Worm (Caenorhabditis elegans) whole organism, late embryonic: ENCODE results near the gene Y49E10.16.

Experiments used
- K09A11.1 ChIP-seq: sonication (generic microtip); optimal IDR thresholded peaks from 2 replicates; lab custom pipeline; 2017; ENCODE audit warnings: antibody characterized with exemption, mild to moderate bottlenecking, missing genetic modification characterization, missing compliant biosample characterization; ENCODE audit not compliant: insufficient read depth
- T23F11.4 ChIP-seq: fragments of 200-800 bp; sonication (Bioruptor generic); optimal IDR thresholded peaks from 2 replicates; lab custom pipeline; 2018; ENCODE audit warnings: mild to moderate bottlenecking, missing genetic modification characterization, missing compliant biosample characterization
- ahr-1 ChIP-seq: sonication (generic microtip); optimal IDR thresholded peaks from 2 replicates; lab custom pipeline; 2016; ENCODE audit warnings: missing genetic modification characterization, missing compliant biosample characterization
- ceh-18 ChIP-seq: sonication (generic microtip); optimal IDR thresholded peaks from 2 replicates; lab custom pipeline; 2016; ENCODE audit warnings: missing genetic modification characterization, missing compliant biosample characterization
- ceh-19 ChIP-seq: fragments of 200-800 bp; sonication (Bioruptor generic); optimal IDR thresholded peaks from 2 replicates; lab custom pipeline; 2018; ENCODE audit warnings: mild to moderate bottlenecking, missing genetic modification characterization, missing compliant biosample characterization
- ceh-22 ChIP-seq: sonication (generic microtip); optimal IDR thresholded peaks from 2 replicates; lab custom pipeline; 2017; ENCODE audit warnings: missing biosample characterization, missing genetic modification characterization
- ceh-31 ChIP-seq: sonication (generic microtip); optimal IDR thresholded peaks from 2 replicates; lab custom pipeline; 2016; ENCODE audit warnings: missing genetic modification characterization, missing compliant biosample characterization
- ceh-34 ChIP-seq: sonication (generic microtip); optimal IDR thresholded peaks from 2 replicates; lab custom pipeline; 2016; ENCODE audit warnings: mild to moderate bottlenecking, missing genetic modification characterization, missing compliant biosample characterization
- ceh-45 ChIP-seq: fragments of 200-800 bp; sonication (Bioruptor generic); IDR thresholded peaks from 2 replicates; pipeline ENCODE4 v1.3.6; 2022; ENCODE audit warnings: missing genetic modification reagents, missing genetic modification characterization, missing compliant biosample characterization
- ceh-48 ChIP-seq: sonication (generic microtip); optimal IDR thresholded peaks from 2 replicates; lab custom pipeline; 2016; ENCODE audit warnings: missing genetic modification characterization, inconsistent platforms, missing compliant biosample characterization
- elt-2 ChIP-seq: sonication (generic microtip); optimal IDR thresholded peaks from 2 replicates; lab custom pipeline; 2016; ENCODE audit warnings: missing genetic modification reagents, missing genetic modification characterization, missing compliant biosample characterization
- elt-4 ChIP-seq: sonication (generic microtip); optimal IDR thresholded peaks from 2 replicates; lab custom pipeline; 2016; ENCODE audit warnings: missing genetic modification characterization, missing compliant biosample characterization
- ets-4 ChIP-seq: sonication (generic microtip); optimal IDR thresholded peaks from 2 replicates; lab custom pipeline; 2016; ENCODE audit warnings: missing genetic modification characterization, missing compliant biosample characterization
- fax-1 ChIP-seq: sonication (generic microtip); optimal IDR thresholded peaks from 2 replicates; lab custom pipeline; 2016; ENCODE audit warnings: missing genotype, missing genetic modification characterization, missing compliant biosample characterization
- fkh-6 ChIP-seq: sonication (generic microtip); optimal IDR thresholded peaks from 2 replicates; lab custom pipeline; 2016; ENCODE audit warnings: missing genetic modification characterization, missing compliant biosample characterization
- gmeb-2 ChIP-seq: sonication (generic microtip); optimal IDR thresholded peaks from 2 replicates; lab custom pipeline; 2016; ENCODE audit warnings: missing genetic modification characterization, inconsistent platforms, missing compliant biosample characterization
- hlh-15 ChIP-seq: sonication (generic microtip); optimal IDR thresholded peaks from 2 replicates; lab custom pipeline; 2016; ENCODE audit warnings: missing genetic modification characterization, missing compliant biosample characterization
- hlh-30 ChIP-seq: sonication (generic microtip); optimal IDR thresholded peaks from 2 replicates; lab custom pipeline; 2017; ENCODE audit warnings: antibody characterized with exemption, missing genetic modification characterization, missing compliant biosample characterization; ENCODE audit not compliant: insufficient read depth
- lim-6 ChIP-seq: sonication (generic microtip); optimal IDR thresholded peaks from 2 replicates; lab custom pipeline; 2016; ENCODE audit warnings: missing genetic modification characterization, missing compliant biosample characterization
- lin-11 ChIP-seq: fragments of 200-800 bp; sonication (Bioruptor generic); optimal IDR thresholded peaks from 2 replicates; lab custom pipeline; 2018; ENCODE audit warnings: mild to moderate bottlenecking, missing genetic modification characterization, missing compliant biosample characterization
- nfya-1 ChIP-seq: sonication (generic microtip); optimal IDR thresholded peaks from 2 replicates; lab custom pipeline; 2017; ENCODE audit warnings: missing genetic modification characterization, mild to moderate bottlenecking, missing compliant biosample characterization, antibody characterized with exemption, moderate library complexity
- nhr-11 ChIP-seq: fragments of 150-350 bp; optimal IDR thresholded peaks from 2 replicates; lab custom pipeline; 2014; ENCODE audit warnings: missing biosample characterization, missing genetic modification characterization
- npax-4 ChIP-seq: sonication (generic microtip); optimal IDR thresholded peaks from 2 replicates; lab custom pipeline; 2016; ENCODE audit warnings: missing genetic modification characterization, missing compliant biosample characterization
- pax-1 ChIP-seq: fragments of 150-350 bp; optimal IDR thresholded peaks from 2 replicates; lab custom pipeline; 2014; ENCODE audit warnings: missing biosample characterization, missing genetic modification characterization
- pha-2 ChIP-seq: sonication (generic microtip); optimal IDR thresholded peaks from 2 replicates; lab custom pipeline; 2017; ENCODE audit warnings: mild to moderate bottlenecking, missing genetic modification characterization, missing compliant biosample characterization
- pha-4 ChIP-seq: fragments of 150-350 bp; optimal IDR thresholded peaks from 2 replicates; lab custom pipeline; 2018; ENCODE audit warnings: missing biosample characterization, missing genetic modification reagents, missing genetic modification characterization
- rnt-1 ChIP-seq: sonication (generic microtip); optimal IDR thresholded peaks from 2 replicates; lab custom pipeline; 2016; ENCODE audit warnings: missing genetic modification characterization, missing compliant biosample characterization
- syd-9 ChIP-seq: sonication (generic microtip); optimal IDR thresholded peaks from 2 replicates; lab custom pipeline; 2016; ENCODE audit warnings: mild to moderate bottlenecking, missing genetic modification characterization, moderate library complexity, missing compliant biosample characterization
- tbx-2 ChIP-seq: sonication (generic microtip); optimal IDR thresholded peaks from 2 replicates; lab custom pipeline; 2016; ENCODE audit warnings: missing genetic modification characterization, missing compliant biosample characterization
- unc-42 ChIP-seq: sonication (generic microtip); optimal IDR thresholded peaks from 2 replicates; lab custom pipeline; 2016; ENCODE audit warnings: missing genotype, missing genetic modification characterization, missing compliant biosample characterization
- unc-55 ChIP-seq: sonication (generic microtip); optimal IDR thresholded peaks from 2 replicates; lab custom pipeline; 2017; ENCODE audit warnings: missing biosample characterization, missing genetic modification reagents, missing genetic modification characterization
- unc-86 ChIP-seq: sonication (generic microtip); optimal IDR thresholded peaks from 2 replicates; lab custom pipeline; 2016; ENCODE audit warnings: missing genetic modification characterization, missing compliant biosample characterization
- zip-5 ChIP-seq: sonication (generic microtip); optimal IDR thresholded peaks from 2 replicates; lab custom pipeline; 2016; ENCODE audit warnings: missing genetic modification characterization, missing compliant biosample characterization
- ztf-16 ChIP-seq: sonication (generic microtip); optimal IDR thresholded peaks from 2 replicates; lab custom pipeline; 2017; ENCODE audit warnings: missing genetic modification characterization, missing compliant biosample characterization

The Y49E10.16 gene

DNA sequence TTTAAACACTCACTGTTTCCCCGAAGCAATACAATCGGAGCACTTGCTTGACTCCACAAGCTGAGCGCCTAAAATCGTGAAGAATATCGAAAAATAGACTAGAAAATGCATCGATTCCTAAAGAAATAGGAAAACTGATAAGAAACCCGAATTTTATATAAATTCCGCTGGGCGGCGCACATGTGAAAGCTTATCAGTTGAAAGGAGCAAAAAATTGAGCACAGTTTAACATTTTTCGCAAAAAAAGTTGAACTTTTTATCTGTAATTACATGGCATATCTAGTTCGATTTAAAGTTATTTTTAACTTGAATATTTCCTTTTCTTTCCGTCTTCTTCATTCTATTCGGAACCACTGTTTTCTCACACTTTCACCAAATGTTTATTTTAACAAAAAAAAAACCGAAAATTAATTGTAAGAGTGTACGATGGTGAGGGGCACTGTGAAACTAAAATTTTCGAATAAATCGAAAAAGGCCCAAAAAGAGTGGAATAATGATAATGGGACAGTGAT lies 15.7 kb downstream of the Y49E10.16 start, which contains the start of gene Y49E10.18:
Gene Y49E10.18 (minus strand): TSS at position 116 of the 512 bp plus-strand sequence.
- TF ChIP-seq ceh-18 (tag; lab: Kevin White, UChicago) (no peak), lim-6 (no peak), tbx-2 (no peak), hlh-30 (tag; lab: Kevin White, UChicago) (no peak), pax-1 (tag; lab: Kevin White, UChicago) (no peak), syd-9 (tag; lab: Kevin White, UChicago) (no peak), elt-4 (no peak), gmeb-2 (no peak)

DNA sequence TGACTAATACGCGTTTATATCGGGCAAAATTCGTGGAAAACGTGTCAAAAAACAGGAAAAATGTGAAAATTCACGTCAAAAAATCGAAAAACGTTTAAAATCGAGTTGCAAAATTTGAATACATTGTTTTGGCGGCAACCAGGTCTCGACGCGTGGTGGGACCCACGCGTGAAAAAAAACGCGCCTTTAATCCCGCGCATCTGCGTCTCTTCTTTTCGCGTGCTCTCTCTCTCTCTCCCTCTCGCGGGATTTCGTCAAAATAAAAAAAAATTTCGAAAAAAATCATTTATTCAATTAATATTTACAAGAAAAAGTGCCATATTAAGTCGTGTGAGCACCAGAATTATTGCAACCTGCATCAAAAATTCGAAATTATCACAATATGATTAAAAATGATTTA lies 23.0 kb downstream of the Y49E10.16 start, which contains the start of gene ani-1:
Gene ani-1 (minus strand): TSS at position 61 of the 400 bp plus-strand sequence.
- TF ChIP-seq ceh-45 (GFP tag; lab: Robert Waterston, UW) (no peak), rnt-1 (tag; lab: Kevin White, UChicago) (no peak), lim-6 (no peak), ahr-1 (tag; lab: Kevin White, UChicago) (no peak), nfya-1 (tag; lab: Kevin White, UChicago) (peak; percentile 38), elt-2 (no peak), ceh-31 (tag; lab: Kevin White, UChicago) (peak; percentile 42), nhr-11 (no peak), pha-2 (tag; lab: Kevin White, UChicago) (no peak), ets-4 (tag; lab: Kevin White, UChicago) (no peak), ceh-48 (no peak), fax-1 (tag; lab: Kevin White, UChicago) (no peak), hlh-30 (tag; lab: Kevin White, UChicago) (peak; percentile 32), lin-11 (tag; lab: Kevin White, UChicago) (no peak), unc-55 (peak; percentile 3), unc-42 (tag; lab: Kevin White, UChicago) (peak; percentile 2)

DNA sequence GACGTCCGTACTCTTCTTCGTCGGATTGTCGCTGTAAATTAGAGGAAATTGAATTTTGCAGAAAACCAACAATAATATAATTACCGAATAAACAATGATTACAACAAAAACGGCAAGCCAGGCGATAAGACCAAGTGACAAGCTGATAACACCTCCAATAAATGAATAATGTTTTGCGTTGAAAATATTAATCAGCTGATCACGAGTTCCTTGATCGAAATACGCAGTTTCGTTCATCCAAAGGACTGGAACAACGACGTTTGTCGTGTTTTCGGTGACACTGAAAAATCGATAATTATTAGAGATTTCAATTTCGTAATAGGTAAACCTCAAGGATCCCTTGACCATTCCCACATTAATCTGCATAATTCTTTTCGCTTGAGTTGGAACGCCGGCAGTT lies 23.5 kb downstream of the Y49E10.16 start:
- no peak for TF ChIP-seq ceh-45 (GFP tag; lab: Robert Waterston, UW)
- TF ChIP-seq zip-5 (tag; lab: Kevin White, UChicago): no peak
- no peak for TF ChIP-seq hlh-15 (tag; lab: Kevin White, UChicago)
- no peak for TF ChIP-seq nhr-11
- no peak for TF ChIP-seq rnt-1 (tag; lab: Kevin White, UChicago)
- peak; percentile 43 for TF ChIP-seq elt-2
- TF ChIP-seq unc-86 (tag; lab: Kevin White, UChicago): no peak

DNA sequence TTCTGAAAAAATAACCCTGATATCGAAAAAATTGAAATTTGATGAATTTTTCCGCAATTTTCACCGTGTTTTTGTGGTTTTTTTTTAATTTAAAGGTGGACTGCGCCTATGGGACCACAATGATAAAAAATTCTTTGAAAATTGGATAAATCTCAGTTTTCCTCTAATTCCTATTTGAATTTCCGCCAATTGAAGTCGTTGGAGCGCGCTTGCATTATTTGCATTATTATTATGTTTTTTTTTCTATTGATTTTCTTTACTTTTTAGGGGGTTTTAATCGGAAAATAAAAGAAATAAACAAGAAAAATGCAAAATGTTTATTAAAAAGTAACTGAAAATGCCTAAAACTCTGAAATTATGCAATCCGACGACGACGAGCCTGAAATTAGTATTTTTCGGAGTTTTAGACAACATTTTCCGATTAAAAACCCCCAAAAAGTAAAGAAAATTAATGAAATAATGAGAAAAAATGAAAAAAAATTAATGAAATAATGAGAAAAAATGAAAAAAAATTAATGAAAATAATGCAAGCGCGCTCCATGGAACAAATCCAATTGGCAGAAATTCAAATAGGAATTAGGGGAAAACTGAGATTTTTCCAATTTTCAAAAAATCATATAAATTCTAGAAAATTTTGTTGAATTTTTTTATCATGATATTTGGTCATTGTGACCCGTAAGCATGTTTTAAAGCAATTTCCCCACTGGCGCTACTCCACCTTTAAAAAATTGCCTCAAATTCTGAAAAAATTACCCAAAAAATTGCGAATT lies 25.5 kb downstream of the Y49E10.16 start:
- TF ChIP-seq fkh-6 (tag; lab: Kevin White, UChicago): no peak
- TF ChIP-seq ceh-22: no peak
- no peak for TF ChIP-seq K09A11.1
- TF ChIP-seq hlh-30 (tag; lab: Kevin White, UChicago): no peak
- no peak for TF ChIP-seq ceh-34
- TF ChIP-seq ceh-19 (GFP tag; lab: Kevin White, UChicago): no peak
- TF ChIP-seq unc-86 (tag; lab: Kevin White, UChicago): no peak
- no peak for TF ChIP-seq ztf-16 (tag; lab: Kevin White, UChicago)
- TF ChIP-seq npax-4 (tag; lab: Kevin White, UChicago): no peak
- no peak for TF ChIP-seq pha-4 (tag; lab: Kevin White, UChicago)
- no peak for TF ChIP-seq ceh-48
- TF ChIP-seq lin-11 (tag; lab: Kevin White, UChicago): no peak
- no peak for TF ChIP-seq T23F11.4 (GFP tag; lab: Kevin White, UChicago)
